Worm (Caenorhabditis elegans): ENCODE data around the gene pes-5.

pes-5 gene

DNA sequence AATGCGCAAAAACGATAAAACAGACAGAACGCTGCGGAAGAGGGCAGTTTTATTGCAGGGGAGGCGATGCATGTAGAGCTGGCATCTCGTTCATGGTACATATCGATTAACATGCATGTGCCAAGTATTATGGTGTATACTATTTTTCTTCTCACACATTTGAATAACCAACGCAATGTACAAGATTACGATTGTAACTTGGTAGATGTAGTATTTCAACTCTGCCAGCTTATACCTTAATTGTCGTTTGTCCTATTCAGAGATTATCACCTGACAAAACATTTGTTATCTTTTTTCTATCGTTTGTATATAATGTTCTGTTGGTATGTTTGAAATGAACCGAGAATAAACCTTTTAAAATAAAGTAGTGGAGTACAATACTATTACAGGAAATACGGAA lies at the start of gene pes-5:
Gene pes-5 (minus strand): TSS at position 101 of the 400 bp plus-strand sequence.
- TF ChIP-seq F37B4.10 (GFP tag; IDR thresholded peaks at IDR 0.05) (no peak), B0261.1 (tag; optimal IDR thresholded peaks at IDR 0.05) (no peak), mes-4 (tag; optimal IDR thresholded peaks at IDR 0.05) (no peak), tbx-9 (tag; optimal IDR thresholded peaks at IDR 0.05; ENCODE audit: borderline replicate concordance) (no peak), nhr-27 (tag; optimal IDR thresholded peaks at IDR 0.05) (no peak), aptf-2 (GFP tag; conservative IDR thresholded peaks at IDR 0.05) (no peak)

DNA sequence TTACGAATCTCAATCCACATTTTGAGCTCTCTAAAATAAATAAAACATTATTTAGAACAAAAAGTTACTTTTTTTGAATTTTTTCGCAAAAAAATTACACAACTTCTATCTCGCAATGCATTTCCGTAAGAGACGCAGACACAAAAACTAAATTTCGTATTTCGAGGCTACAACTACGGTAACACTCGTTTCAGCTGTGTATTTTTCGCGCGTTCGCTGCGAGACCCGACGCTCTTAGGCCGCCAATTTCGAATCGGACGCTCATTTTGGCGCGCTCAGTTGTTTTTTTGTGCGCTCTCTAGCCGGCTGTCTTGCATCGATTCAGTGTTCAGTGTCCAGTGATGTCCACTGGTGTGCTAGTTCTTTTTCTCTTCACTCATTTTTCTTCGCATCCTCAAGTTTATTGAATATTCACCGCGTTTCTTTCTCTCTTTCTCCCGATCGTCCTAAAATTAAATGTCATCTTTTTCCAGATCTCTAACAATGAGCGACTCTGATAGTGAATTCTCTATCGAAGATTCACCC lies 44.9 kb upstream of the pes-5 start, which contains the start of the genes npp-3 and top-2:
Gene npp-3 (minus strand): TSS at position 115 of the 525 bp plus-strand sequence.
Gene top-2 (plus strand): TSS at position 475 of the 525 bp plus-strand sequence.
- TF ChIP-seq B0035.1 (tag; optimal IDR thresholded peaks at IDR 0.05) (no peak), chd-7 (tag; optimal IDR thresholded peaks at IDR 0.05) (peak; percentile 35), hlh-26 (GFP tag; conservative IDR thresholded peaks at IDR 0.05) (no peak), F22D6.2 (tag; optimal IDR thresholded peaks at IDR 0.05) (no peak), nhr-80 (tag; optimal IDR thresholded peaks at IDR 0.05) (peak; percentile 7), mcd-1 (GFP tag; IDR thresholded peaks at IDR 0.05) (peak; percentile 94), ama-1 (optimal IDR thresholded peaks at IDR 0.05) (no peak), ama-1 (GFP tag; optimal IDR thresholded peaks at IDR 0.05) (no peak), him-1 (tag; optimal IDR thresholded peaks at IDR 0.05) (peak; percentile 10), athp-1 (tag; optimal IDR thresholded peaks at IDR 0.05) (peak; percentile 95), snpc-3.4 (tag; optimal IDR thresholded peaks at IDR 0.05) (peak; percentile 95), cebp-2 (GFP tag; IDR thresholded peaks at IDR 0.05) (no peak), lag-1 (GFP tag; IDR thresholded peaks at IDR 0.05) (no peak), sptf-2 (GFP tag; optimal IDR thresholded peaks at IDR 0.05) (no peak), ceh-79 (tag; optimal IDR thresholded peaks at IDR 0.05) (no peak), hmg-1.2 (GFP tag; IDR thresholded peaks at IDR 0.05) (peak; percentile 95), F57A8.1 (GFP tag; optimal IDR thresholded peaks at IDR 0.05) (no peak), madf-8 (GFP tag; conservative IDR thresholded peaks at IDR 0.05) (peak; percentile 95), dpff-1 (tag; optimal IDR thresholded peaks at IDR 0.05) (no peak), tbp1 (GFP tag; optimal IDR thresholded peaks at IDR 0.05) (peak; percentile 74), efl-1 (GFP tag; optimal IDR thresholded peaks at IDR 0.05) (peak; percentile 98), fkh-3 (tag; optimal IDR thresholded peaks at IDR 0.05) (no peak), aptf-2 (GFP tag; conservative IDR thresholded peaks at IDR 0.05) (peak; percentile 81), aptf-3 (GFP tag; IDR thresholded peaks at IDR 0.05) (no peak), F49E8.2 (tag; optimal IDR thresholded peaks at IDR 0.05; ENCODE audit: insufficient read depth) (peak; percentile 91), ceh-40 (GFP tag; IDR thresholded peaks at IDR 0.05) (0 out of 2 replicates have a peak, but pooled peaks have one; percentile 16), unc-130 (GFP tag; optimal IDR thresholded peaks at IDR 0.05) (peak; percentile 93), ets-4 (GFP tag; optimal IDR thresholded peaks at IDR 0.05) (no peak), attf-5 (GFP tag; optimal IDR thresholded peaks at IDR 0.05) (peak; percentile 97), rpc-1 (optimal IDR thresholded peaks at IDR 0.05) (peak; percentile 17), rpc-1 (tag; optimal IDR thresholded peaks at IDR 0.05) (no peak), B0336.3 (GFP tag; IDR thresholded peaks at IDR 0.05) (peak; percentile 96), B0019.2 (GFP tag; conservative IDR thresholded peaks at IDR 0.05) (peak; percentile 94), ZK185.1 (tag; optimal IDR thresholded peaks at IDR 0.05; ENCODE audit: poor library complexity, severe bottlenecking) (no peak), hsf-1 (GFP tag; IDR thresholded peaks at IDR 0.05) (peak; percentile 90), egl-18 (GFP tag; IDR thresholded peaks at IDR 0.05) (0 out of 2 replicates have a peak, but pooled peaks have one; percentile 41), mes-4 (tag; optimal IDR thresholded peaks at IDR 0.05) (no peak), let-607 (tag; optimal IDR thresholded peaks at IDR 0.05) (peak; percentile 13 to 67), nhr-120 (GFP tag; IDR thresholded peaks at IDR 0.05) (no peak), egrh-3 (GFP tag; IDR thresholded peaks at IDR 0.05) (0 out of 2 replicates have a peak, but pooled peaks have one; percentile 36), attf-6 (GFP tag; IDR thresholded peaks at IDR 0.05) (peak; percentile 86), nhr-27 (tag; optimal IDR thresholded peaks at IDR 0.05) (no peak), nhr-90 (tag; optimal IDR thresholded peaks at IDR 0.05) (no peak), C06A6.2 (GFP tag; conservative IDR thresholded peaks at IDR 0.05) (peak; percentile 70), lin-54 (GFP tag; optimal IDR thresholded peaks at IDR 0.05) (peak; percentile 98)

Data from whole organism, young adult.